Worm (Caenorhabditis elegans): ENCODE data around the gene str-43.

DNA sequence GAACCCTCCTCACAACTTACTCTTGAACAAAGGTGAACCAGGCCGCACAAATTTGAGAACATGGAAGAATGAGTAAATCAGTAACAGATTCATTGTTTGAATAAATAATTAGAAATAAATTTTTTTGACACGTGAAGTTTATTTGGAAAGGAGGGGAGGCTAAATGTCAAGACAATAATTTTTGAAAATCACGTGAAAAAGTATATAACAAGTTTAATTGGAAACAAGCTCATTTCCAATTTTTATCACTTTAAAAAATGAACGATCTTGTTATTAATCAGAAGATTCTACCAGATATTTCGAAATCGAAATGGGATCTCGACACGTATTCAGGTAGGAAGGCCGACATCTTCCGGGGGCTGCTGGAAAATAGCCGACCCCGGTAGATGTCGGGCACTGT is 25.3 kb downstream of the str-43 start, which contains the start of the genes irld-57 and sfxn-1.3:
- TF ChIP-seq nfya-1 (tag; optimal IDR thresholded peaks at IDR 0.05), result no peak
- no peak for TF ChIP-seq dve-1 (tag; optimal IDR thresholded peaks at IDR 0.05)
- no peak for TF ChIP-seq sox-4 (tag; optimal IDR thresholded peaks at IDR 0.05)
- no peak for TF ChIP-seq unc-42 (tag; optimal IDR thresholded peaks at IDR 0.05)
- no peak for TF ChIP-seq ceh-34 (tag; optimal IDR thresholded peaks at IDR 0.05)
- TF ChIP-seq ceh-19 (GFP tag; optimal IDR thresholded peaks at IDR 0.05), result no peak
- TF ChIP-seq nhr-11 (tag; optimal IDR thresholded peaks at IDR 0.05), result no peak
- no peak for TF ChIP-seq ceh-18 (tag; optimal IDR thresholded peaks at IDR 0.05)
- no peak for TF ChIP-seq tbx-2 (tag; optimal IDR thresholded peaks at IDR 0.05)
- TF ChIP-seq pros-1 (tag; optimal IDR thresholded peaks at IDR 0.05), result no peak
- no peak for TF ChIP-seq unc-3 (GFP tag; conservative IDR thresholded peaks at IDR 0.05)
- no peak for TF ChIP-seq unc-3 (tag; optimal IDR thresholded peaks at IDR 0.05)
- TF ChIP-seq unc-55 (GFP tag; optimal IDR thresholded peaks at IDR 0.05), result no peak
- no peak for TF ChIP-seq ceh-48 (tag; optimal IDR thresholded peaks at IDR 0.05)
- no peak for TF ChIP-seq pat-9 (tag; optimal IDR thresholded peaks at IDR 0.05)

Data from whole organism, late embryonic.